Fruit fly (Drosophila melanogaster) whole organism, embryonic: ENCODE results near the gene CG33511.
A peak's percentile ranks its signal among the peaks of the same experiment; 100 is the strongest.

Experiments
- Atf-2 ChIP-seq: fragments of 200-800 bp; sonication (Bioruptor generic); optimal IDR thresholded peaks from 2 replicates; lab custom pipeline; 2016; ENCODE audit warnings: missing biosample characterization, missing genetic modification characterization
- Awh ChIP-seq: fragments of 200-800 bp; sonication (Bioruptor generic); IDR thresholded peaks from 2 replicates; pipeline ENCODE4, ENCODE4 v1.3.6; 2022; ENCODE audit warnings: missing biosample characterization, missing genetic modification characterization
- B-H1 ChIP-seq: fragments of 200-800 bp; sonication (Bioruptor generic); IDR thresholded peaks from 3 replicates; pipeline ENCODE4 v1.3.6; 2022; ENCODE audit warnings: missing biosample characterization, missing genetic modification characterization
- CG10267 ChIP-seq: fragments of 200-800 bp; sonication (Bioruptor generic); optimal IDR thresholded peaks from 2 replicates; lab custom pipeline; 2018; ENCODE audit warnings: missing biosample characterization, mild to moderate bottlenecking, missing genetic modification characterization, moderate library complexity
- CG10321 ChIP-seq: fragments of 200-800 bp; sonication (Bioruptor generic); IDR thresholded peaks from 2 replicates; pipeline ENCODE4 v1.3.6; 2022; ENCODE audit warnings: missing biosample characterization, missing genetic modification characterization
- CG11398 ChIP-seq: fragments of 200-800 bp; sonication (Bioruptor generic); optimal IDR thresholded peaks from 2 replicates; lab custom pipeline; 2016; ENCODE audit warnings: missing biosample characterization, missing genetic modification characterization
- CG11695 ChIP-seq: fragments of 200-800 bp; sonication (Bioruptor generic); IDR thresholded peaks from 3 replicates; pipeline ENCODE4 v1.3.6; 2022; ENCODE audit warnings: missing biosample characterization, missing genetic modification characterization
- CG11723 ChIP-seq: fragments of 200-800 bp; sonication (Bioruptor generic); optimal IDR thresholded peaks from 2 replicates; lab custom pipeline; 2017; ENCODE audit warnings: missing biosample characterization, mild to moderate bottlenecking, missing genetic modification characterization
- CG12104 ChIP-seq: fragments of 200-800 bp; sonication (Bioruptor generic); optimal IDR thresholded peaks from 3 replicates; lab custom pipeline; 2016; ENCODE audit warnings: missing biosample characterization, missing genetic modification characterization
- CG1233 ChIP-seq: fragments of 200-800 bp; sonication (Bioruptor generic); optimal IDR thresholded peaks from 4 replicates; lab custom pipeline; 2018; ENCODE audit warnings: missing biosample characterization, mild to moderate bottlenecking, missing genetic modification characterization
- CG13624 ChIP-seq: fragments of 200-800 bp; sonication (Bioruptor generic); optimal IDR thresholded peaks from 2 replicates; lab custom pipeline; 2016; ENCODE audit warnings: missing biosample characterization, missing genetic modification characterization
- CG14441 ChIP-seq: fragments of 200-800 bp; sonication (Bioruptor generic); IDR thresholded peaks from 2 replicates; pipeline ENCODE4 v1.3.6; 2022; ENCODE audit warnings: missing biosample characterization, missing genetic modification characterization
- CG15514 ChIP-seq: fragments of 200-800 bp; sonication (Bioruptor generic); optimal IDR thresholded peaks from 3 replicates; lab custom pipeline; 2017; ENCODE audit warnings: missing biosample characterization, missing genetic modification characterization, mild to moderate bottlenecking, moderate library complexity, missing genetic modification reagents
- CG1647 ChIP-seq: fragments of 200-800 bp; sonication (Bioruptor generic); optimal IDR thresholded peaks from 3 replicates; lab custom pipeline; 2016; ENCODE audit warnings: missing biosample characterization, missing genetic modification characterization
- CG17829 ChIP-seq: fragments of 200-800 bp; optimal IDR thresholded peaks from 2 replicates; lab custom pipeline; 2019; ENCODE audit warnings: missing biosample characterization, mild to moderate bottlenecking, missing genetic modification characterization, moderate library complexity
- CG1792 ChIP-seq: fragments of 200-800 bp; sonication (Bioruptor generic); optimal IDR thresholded peaks from 2 replicates; lab custom pipeline; 2016; ENCODE audit warnings: missing biosample characterization, missing genetic modification characterization
- CG18599 ChIP-seq: fragments of 200-800 bp; sonication (Bioruptor generic); optimal IDR thresholded peaks from 3 replicates; lab custom pipeline; 2017; ENCODE audit warnings: missing biosample characterization, missing genetic modification characterization, mild to moderate bottlenecking, moderate library complexity, missing genetic modification reagents
- CG18764 ChIP-seq: fragments of 200-800 bp; sonication (Bioruptor generic); optimal IDR thresholded peaks from 3 replicates; lab custom pipeline; 2016; ENCODE audit warnings: missing biosample characterization, missing genetic modification characterization
- CG2202 ChIP-seq: fragments of 200-800 bp; sonication (Bioruptor generic); optimal IDR thresholded peaks from 2 replicates; lab custom pipeline; 2018; ENCODE audit warnings: missing biosample characterization, mild to moderate bottlenecking, missing genetic modification characterization
- CG2875 ChIP-seq: fragments of 200-800 bp; sonication (Bioruptor generic); optimal IDR thresholded peaks from 2 replicates; lab custom pipeline; 2017; ENCODE audit warnings: missing biosample characterization, mild to moderate bottlenecking, missing genetic modification characterization, missing genetic modification reagents
- CG3407 ChIP-seq: fragments of 200-800 bp; sonication (Bioruptor generic); optimal IDR thresholded peaks from 2 replicates; lab custom pipeline; 2018; ENCODE audit warnings: missing biosample characterization, mild to moderate bottlenecking, missing genetic modification characterization
- CG43689 ChIP-seq: fragments of 200-800 bp; sonication (Bioruptor generic); IDR thresholded peaks from 2 replicates; pipeline ENCODE4 v1.3.6; 2022; ENCODE audit warnings: missing biosample characterization, missing genetic modification characterization
- CG4707 ChIP-seq: fragments of 200-800 bp; sonication (Bioruptor generic); optimal IDR thresholded peaks from 2 replicates; lab custom pipeline; 2018; ENCODE audit warnings: missing biosample characterization, mild to moderate bottlenecking, missing genetic modification characterization, moderate library complexity
- CG6813 ChIP-seq: fragments of 200-800 bp; sonication (Bioruptor generic); optimal IDR thresholded peaks from 2 replicates; lab custom pipeline; 2017; ENCODE audit warnings: missing biosample characterization, missing genetic modification characterization, mild to moderate bottlenecking, moderate library complexity, missing genetic modification reagents
- CG7271 ChIP-seq: fragments of 200-800 bp; sonication (Bioruptor generic); optimal IDR thresholded peaks from 2 replicates; lab custom pipeline; 2018; ENCODE audit warnings: missing biosample characterization, mild to moderate bottlenecking, missing genetic modification characterization, moderate library complexity
- Dad ChIP-seq: fragments of 200-800 bp; sonication (Bioruptor generic); optimal IDR thresholded peaks from 3 replicates; lab custom pipeline; 2016; ENCODE audit warnings: missing biosample characterization, missing genetic modification characterization
- Eip74EF ChIP-seq, 2 experiments: fragments of 200-800 bp in 1 of 2; fragments of >200 bp in 1 of 2; sonication (Bioruptor generic) in 1 of 2; optimal IDR thresholded peaks; 2 replicates each; lab custom pipeline; 2017 to 2019; ENCODE audit warnings: missing biosample characterization in 2 of 2, missing genetic modification characterization in 2 of 2, mild to moderate bottlenecking in 1 of 2, moderate library complexity in 1 of 2
- Ets65A ChIP-seq: fragments of 200-800 bp; sonication (Bioruptor generic); peaks from one replicate; lab custom pipeline; 2016; ENCODE audit warnings: missing biosample characterization, missing genetic modification characterization
- Hr39 ChIP-seq: fragments of >200 bp; optimal IDR thresholded peaks from 2 replicates; lab custom pipeline; 2017
- Med ChIP-seq: fragments of 200-800 bp; sonication (Bioruptor generic); peaks from one replicate; lab custom pipeline; 2016; ENCODE audit warnings: missing biosample characterization, missing genetic modification characterization, mild to moderate bottlenecking, inconsistent platforms, moderate library complexity
- NC2α ChIP-seq: fragments of 200-800 bp; sonication (Bioruptor generic); optimal IDR thresholded peaks from 2 replicates; lab custom pipeline; 2016; ENCODE audit warnings: missing biosample characterization, missing genetic modification characterization
- Neu2 ChIP-seq: fragments of 200-800 bp; sonication (Bioruptor generic); optimal IDR thresholded peaks from 3 replicates; lab custom pipeline; 2016; ENCODE audit warnings: missing biosample characterization, missing genetic modification characterization, borderline replicate concordance
- Nf-YB ChIP-seq: fragments of 200-800 bp; sonication (Bioruptor generic); optimal IDR thresholded peaks from 3 replicates; lab custom pipeline; 2019; ENCODE audit warnings: missing biosample characterization, mild to moderate bottlenecking, missing genetic modification characterization, moderate library complexity
- Optix ChIP-seq: fragments of 200-800 bp; sonication (Bioruptor generic); IDR thresholded peaks from 3 replicates; pipeline ENCODE4 v1.3.6; 2022; ENCODE audit warnings: missing biosample characterization, missing genetic modification characterization
- Side ChIP-seq: fragments of 200-800 bp; sonication (Bioruptor generic); optimal IDR thresholded peaks from 2 replicates; lab custom pipeline; 2016; ENCODE audit warnings: missing biosample characterization, missing genetic modification characterization
- Sox100B ChIP-seq: fragments of 200-800 bp; sonication (Bioruptor generic); optimal IDR thresholded peaks from 3 replicates; lab custom pipeline; 2018; ENCODE audit warnings: missing biosample characterization, mild to moderate bottlenecking, missing genetic modification characterization
- Stat92E ChIP-seq, 3 experiments: fragments of >200 bp in 2 of 3; fragments of 200-800 bp in 1 of 3; sonication (Bioruptor generic) in 1 of 3; optimal IDR thresholded peaks; 2 replicates each; lab custom pipeline; 2017 to 2019; ENCODE audit warnings: missing biosample characterization in 3 of 3, missing genetic modification characterization in 3 of 3, mild to moderate bottlenecking in 1 of 3, moderate library complexity in 1 of 3
- Vsx1 ChIP-seq: fragments of 200-800 bp; sonication (Bioruptor generic); optimal IDR thresholded peaks from 2 replicates; lab custom pipeline; 2017; ENCODE audit warnings: missing biosample characterization, mild to moderate bottlenecking, missing genetic modification characterization, missing genetic modification reagents
- caup ChIP-seq: fragments of 200-800 bp; sonication (Bioruptor generic); optimal IDR thresholded peaks from 3 replicates; lab custom pipeline; 2017; ENCODE audit warnings: missing biosample characterization, mild to moderate bottlenecking, missing genetic modification characterization, moderate library complexity; ENCODE audit not compliant: severe bottlenecking
- ci ChIP-seq: fragments of 200-800 bp; sonication (Bioruptor generic); IDR thresholded peaks from 3 replicates; pipeline ENCODE4 v1.3.6; 2022; ENCODE audit warnings: missing biosample characterization, missing genetic modification characterization
- dmrt11E ChIP-seq: fragments of 200-800 bp; sonication (Bioruptor generic); optimal IDR thresholded peaks from 3 replicates; lab custom pipeline; 2018; ENCODE audit warnings: missing biosample characterization, mild to moderate bottlenecking, missing genetic modification characterization, moderate library complexity
- kni ChIP-seq: fragments of 200-800 bp; sonication (Bioruptor generic); optimal IDR thresholded peaks from 3 replicates; lab custom pipeline; 2017; ENCODE audit warnings: mild to moderate bottlenecking, missing biosample characterization, missing genetic modification reagents, missing genetic modification characterization
- lab ChIP-seq: fragments of 200-800 bp; sonication (Bioruptor generic); optimal IDR thresholded peaks from 3 replicates; lab custom pipeline; 2017; ENCODE audit warnings: missing biosample characterization, missing genetic modification characterization, mild to moderate bottlenecking, moderate library complexity, missing genetic modification reagents
- nerfin-1 ChIP-seq: fragments of 200-800 bp; sonication (Bioruptor generic); optimal IDR thresholded peaks from 3 replicates; lab custom pipeline; 2019; ENCODE audit warnings: missing biosample characterization, mild to moderate bottlenecking, missing genetic modification characterization, moderate library complexity
- odd ChIP-seq: fragments of 200-800 bp; sonication (Bioruptor generic); optimal IDR thresholded peaks from 2 replicates; lab custom pipeline; 2017; ENCODE audit warnings: missing biosample characterization, mild to moderate bottlenecking, missing genetic modification characterization
- sqz ChIP-seq: fragments of 200-800 bp; sonication (Bioruptor generic); optimal IDR thresholded peaks from 3 replicates; lab custom pipeline; 2018; ENCODE audit warnings: missing biosample characterization, mild to moderate bottlenecking, missing genetic modification characterization
- stc ChIP-seq: fragments of 200-800 bp; sonication (Bioruptor generic); IDR thresholded peaks from 2 replicates; pipeline ENCODE4 v1.3.6; 2022; ENCODE audit warnings: missing biosample characterization, missing genetic modification characterization
- tap ChIP-seq: fragments of 200-800 bp; optimal IDR thresholded peaks from 3 replicates; lab custom pipeline; 2019; ENCODE audit warnings: missing biosample characterization, mild to moderate bottlenecking, missing genetic modification characterization, moderate library complexity
- twi ChIP-seq: fragments of 200-800 bp; optimal IDR thresholded peaks from 2 replicates; lab custom pipeline; 2019; ENCODE audit warnings: missing biosample characterization, mild to moderate bottlenecking, missing genetic modification characterization, moderate library complexity
- z ChIP-seq: fragments of 200-800 bp; sonication (Bioruptor generic); IDR thresholded peaks from 3 replicates; pipeline ENCODE4 v1.3.6; 2022; ENCODE audit warnings: missing biosample characterization, missing genetic modification characterization

The CG33511 gene

DNA sequence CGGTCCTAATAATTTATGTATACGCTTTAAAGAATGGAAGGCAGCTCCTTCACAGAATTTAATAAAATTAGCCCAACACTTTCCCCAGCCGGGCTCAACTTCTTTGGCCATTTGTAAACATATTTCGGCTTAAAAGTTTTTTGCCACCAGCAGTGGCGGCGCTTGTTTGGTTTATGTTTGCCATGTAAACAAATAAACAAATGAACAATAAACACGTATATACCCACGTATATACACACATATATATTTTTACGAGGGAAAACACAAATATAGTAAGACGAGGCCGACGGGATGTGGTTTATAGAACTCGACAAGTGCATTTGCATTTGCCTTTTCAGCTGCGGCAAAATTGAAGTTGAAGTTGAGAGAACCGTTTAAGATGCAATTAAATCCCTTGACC lies 44.6 kb downstream of the CG33511 start (continued):
- TF ChIP-seq CG12104: peak; percentile 4
- TF ChIP-seq Stat92E (GFP tag; optimal IDR thresholded peaks at IDR 0.05; lab: Kevin White, UChicago): no peak
- TF ChIP-seq Ets65A: no peak
- no peak for TF ChIP-seq NC2α
- peak in 1 of 2 experiments; percentile 18 for TF ChIP-seq Eip74EF (GFP tag; optimal IDR thresholded peaks at IDR 0.05; lab: Kevin White, UChicago)
- no peak for TF ChIP-seq Nf-YB (GFP tag; lab: Kevin White, UChicago)
- peak; percentile 47 for TF ChIP-seq Sox100B
- TF ChIP-seq CG14441: no peak
- TF ChIP-seq Vsx1 (GFP tag; lab: Kevin White, UChicago): no peak
- peak; percentile 63; the same call in 1 of the 3 replicates for TF ChIP-seq ci (GFP tag; lab: Robert Waterston, UW)
- no peak for TF ChIP-seq CG43689 (GFP tag; lab: Robert Waterston, UW)
- TF ChIP-seq CG7271 (tag; lab: Kevin White, UChicago): peak; percentile 88
- TF ChIP-seq sqz: peak; percentile 77
- TF ChIP-seq kni (GFP tag; lab: Kevin White, UChicago): peak; percentile 79
- 0 out of 3 replicates have a peak, but pooled peaks have one; percentile 26 for TF ChIP-seq CG11695 (GFP tag; lab: Robert Waterston, UW)
- peak; percentile 37 for TF ChIP-seq caup (GFP tag; lab: Kevin White, UChicago)
- TF ChIP-seq CG4707 (GFP tag; lab: Kevin White, UChicago): peak; percentile 62
- TF ChIP-seq CG18764 (GFP tag; lab: Kevin White, UChicago): peak; percentile 8
- TF ChIP-seq CG15514 (GFP tag; lab: Kevin White, UChicago): peak; percentile 19
- peak; percentile 8 for TF ChIP-seq CG10267 (tag; lab: Kevin White, UChicago)
- TF ChIP-seq tap (tag; lab: Kevin White, UChicago): peak; percentile 62
- TF ChIP-seq Hr39: no peak
- TF ChIP-seq B-H1 (GFP tag; lab: Robert Waterston, UW): no peak; the same call in 2 of the 3 replicates
- TF ChIP-seq CG2875 (GFP tag; lab: Kevin White, UChicago): peak; percentile 40
- peak; percentile 63 for TF ChIP-seq CG18599 (GFP tag; lab: Kevin White, UChicago)
- peak; percentile 73 for TF ChIP-seq CG1233
- TF ChIP-seq twi (tag; lab: Kevin White, UChicago): peak; percentile 2
- TF ChIP-seq CG2202 (tag; lab: Kevin White, UChicago): peak; percentile 33
- TF ChIP-seq Neu2: no peak
- peak; percentile 36 for TF ChIP-seq odd (GFP tag; lab: Kevin White, UChicago)
- peak; percentile 88 for TF ChIP-seq CG6813 (GFP tag; lab: Kevin White, UChicago)
- TF ChIP-seq CG10321: peak; percentile 25; the same call in 1 of the 2 replicates
- TF ChIP-seq stc (GFP tag; lab: Robert Waterston, UW): peak; percentile 69; the same call in 1 of the 2 replicates
- 0 out of 3 replicates have a peak, but pooled peaks have one; percentile 31 for TF ChIP-seq z
- TF ChIP-seq nerfin-1 (tag; lab: Kevin White, UChicago): peak; percentile 70
- TF ChIP-seq Dad (GFP tag; lab: Kevin White, UChicago): no peak
- TF ChIP-seq CG17829 (tag; lab: Kevin White, UChicago): peak; percentile 56
- TF ChIP-seq CG1647 (GFP tag; lab: Kevin White, UChicago): no peak
- peak; percentile 75; the same call in 1 of the 2 replicates for TF ChIP-seq Awh (GFP tag; lab: Robert Waterston, UW)
- TF ChIP-seq Med (GFP tag; lab: Kevin White, UChicago): peak; percentile 69
- no peak for TF ChIP-seq CG13624
- peak; percentile 16 for TF ChIP-seq CG11398 (GFP tag; lab: Kevin White, UChicago)
- peak; percentile 29 for TF ChIP-seq CG3407 (GFP tag; lab: Kevin White, UChicago)
- no peak for TF ChIP-seq Side (GFP tag; lab: Kevin White, UChicago)
- no peak for TF ChIP-seq CG1792 (GFP tag; lab: Kevin White, UChicago)
- TF ChIP-seq dmrt11E: no peak
- no peak for TF ChIP-seq Optix
- peak; percentile 23 for TF ChIP-seq CG11723 (GFP tag; lab: Kevin White, UChicago)
- TF ChIP-seq lab (GFP tag; lab: Kevin White, UChicago): peak; percentile 83
- no peak for TF ChIP-seq Atf-2 (GFP tag; lab: Kevin White, UChicago)
